Worm (Caenorhabditis elegans): ENCODE measurements around the gene fbxb-114.

ce11 chrX:16925343-16925742 lies 3.7 kb downstream of the fbxb-114 start:
- no peak for TF ChIP-seq R02D3.7 (tag; optimal IDR thresholded peaks at IDR 0.05)
- no peak for TF ChIP-seq fkh-10 (GFP tag; optimal IDR thresholded peaks at IDR 0.05)
- no peak for TF ChIP-seq nhr-76 (tag; optimal IDR thresholded peaks at IDR 0.05)
